Worm (Caenorhabditis elegans) whole organism, L3 larva: ENCODE results near the gene lit-1.

Source experiments
- ceh-16 ChIP-seq: sonication (generic microtip); optimal IDR thresholded peaks from 2 replicates; lab custom pipeline; 2017; ENCODE audit warnings: missing biosample characterization, missing genetic modification characterization
- egl-27 ChIP-seq: sonication (generic microtip); optimal IDR thresholded peaks from 4 replicates; lab custom pipeline; 2017; ENCODE audit warnings: missing biosample characterization, missing genetic modification reagents, missing genetic modification characterization
- eor-1 ChIP-seq, 2 experiments: fragments of 150-350 bp; optimal IDR thresholded peaks; 2 replicates each; lab custom pipeline; 2014 to 2018; ENCODE audit warnings: missing biosample characterization in 2 of 2, missing genetic modification characterization in 2 of 2
- fos-1 ChIP-seq: fragments of 150-350 bp; optimal IDR thresholded peaks from 2 replicates; lab custom pipeline; 2014; ENCODE audit warnings: missing biosample characterization, missing genetic modification characterization
- jun-1 ChIP-seq: fragments of 150-350 bp; optimal IDR thresholded peaks from 2 replicates; lab custom pipeline; 2014; ENCODE audit warnings: missing biosample characterization, missing genetic modification reagents, missing genetic modification characterization
- lin-15B ChIP-seq: fragments of 150-350 bp; optimal IDR thresholded peaks from 2 replicates; lab custom pipeline; 2014; ENCODE audit warnings: missing biosample characterization, missing genetic modification characterization
- nfya-1 ChIP-seq: sonication (generic microtip); optimal IDR thresholded peaks from 2 replicates; lab custom pipeline; 2017; ENCODE audit warnings: missing genetic modification characterization, mild to moderate bottlenecking, missing compliant biosample characterization, antibody characterized with exemption, moderate library complexity; ENCODE audit not compliant: insufficient read depth
- nhr-12 ChIP-seq: fragments of 150-350 bp; optimal IDR thresholded peaks from 2 replicates; lab custom pipeline; 2014; ENCODE audit warnings: missing biosample characterization, missing genetic modification characterization
- nhr-43 ChIP-seq: sonication (generic microtip); optimal IDR thresholded peaks from 2 replicates; lab custom pipeline; 2016; ENCODE audit warnings: mild to moderate bottlenecking, missing genetic modification characterization, missing compliant biosample characterization; ENCODE audit not compliant: poor library complexity, severe bottlenecking
- nhr-77 ChIP-seq: fragments of 150-350 bp; optimal IDR thresholded peaks from 2 replicates; lab custom pipeline; 2014; ENCODE audit warnings: missing biosample characterization, missing genetic modification characterization
- pha-4 ChIP-seq: fragments of 150-350 bp; optimal IDR thresholded peaks from 2 replicates; lab custom pipeline; 2014; ENCODE audit warnings: missing biosample characterization, missing genetic modification reagents, missing genetic modification characterization
- zag-1 ChIP-seq: fragments of 150-350 bp; optimal IDR thresholded peaks from 2 replicates; lab custom pipeline; 2014; ENCODE audit warnings: missing biosample characterization, missing genetic modification characterization
- ztf-11 ChIP-seq: fragments of 150-350 bp; optimal IDR thresholded peaks from 2 replicates; lab custom pipeline; 2014; ENCODE audit warnings: missing biosample characterization, missing genetic modification characterization

- no peak for TF ChIP-seq ceh-16 (tag; lab: Kevin White, UChicago)
- TF ChIP-seq zag-1 = no peak
- TF ChIP-seq pha-4 (tag; lab: Kevin White, UChicago) = no peak
- no peak for TF ChIP-seq jun-1 (tag; lab: Kevin White, UChicago)
- TF ChIP-seq ztf-11 = no peak
- no peak for TF ChIP-seq nfya-1 (tag; lab: Kevin White, UChicago)
- TF ChIP-seq nhr-12 (tag; lab: Kevin White, UChicago) = no peak
- TF ChIP-seq fos-1 = no peak
- no peak for TF ChIP-seq egl-27 (tag; lab: Kevin White, UChicago)
- no peak for TF ChIP-seq nhr-43 (tag; lab: Kevin White, UChicago)
- no peak for TF ChIP-seq eor-1 (tag; optimal IDR thresholded peaks at IDR 0.05; lab: Kevin White, UChicago)
- no peak for TF ChIP-seq nhr-77 (tag; lab: Kevin White, UChicago)
- no peak for TF ChIP-seq lin-15B (tag; lab: Kevin White, UChicago)
Measured at ce11 chrIII:13710666-13711065, 8.9 kb downstream of the lit-1 start.
